Worm (Caenorhabditis elegans) whole organism, early embryonic: Measurements from ENCODE around the gene F55G7.4.

ENCODE experiments used
- B0310.2 ChIP-seq: sonication (generic microtip); optimal IDR thresholded peaks from 2 replicates; lab custom pipeline; 2016; ENCODE audit warnings: mild to moderate bottlenecking, missing genetic modification characterization, missing compliant biosample characterization
- F13C5.2 ChIP-seq: sonication (generic microtip); optimal IDR thresholded peaks from 2 replicates; lab custom pipeline; 2017; ENCODE audit warnings: mild to moderate bottlenecking, missing genetic modification characterization, inconsistent platforms, missing compliant biosample characterization
- aly-1 ChIP-seq: sonication (generic microtip); optimal IDR thresholded peaks from 2 replicates; lab custom pipeline; 2016; ENCODE audit warnings: missing genetic modification characterization, missing compliant biosample characterization
- ama-1 ChIP-seq: fragments of 150-350 bp; optimal IDR thresholded peaks from 2 replicates; lab custom pipeline; 2014
- ceh-13 ChIP-seq: fragments of 200-800 bp; sonication (Bioruptor generic); optimal IDR thresholded peaks from 2 replicates; lab custom pipeline; 2018; ENCODE audit warnings: mild to moderate bottlenecking, missing genetic modification characterization, missing compliant biosample characterization
- ceh-36 ChIP-seq: sonication (generic microtip); optimal IDR thresholded peaks from 2 replicates; lab custom pipeline; 2016; ENCODE audit warnings: missing genetic modification characterization, inconsistent platforms, missing compliant biosample characterization
- ets-7 ChIP-seq: sonication (generic microtip); optimal IDR thresholded peaks from 2 replicates; lab custom pipeline; 2016; ENCODE audit warnings: missing genotype, missing genetic modification characterization, missing compliant biosample characterization
- flt-1 ChIP-seq: fragments of 200-800 bp; sonication (Bioruptor generic); IDR thresholded peaks from 2 replicates; pipeline ENCODE4 v1.3.6; 2022; ENCODE audit warnings: missing genetic modification characterization, missing compliant biosample characterization
- hmbx-1 ChIP-seq: sonication (generic microtip); optimal IDR thresholded peaks from 2 replicates; lab custom pipeline; 2016; ENCODE audit warnings: mild to moderate bottlenecking, missing genetic modification characterization, missing compliant biosample characterization
- hmg-4 ChIP-seq: fragments of 200-800 bp; sonication (Bioruptor generic); optimal IDR thresholded peaks from 2 replicates; lab custom pipeline; 2018; ENCODE audit warnings: mild to moderate bottlenecking, missing genetic modification characterization, missing compliant biosample characterization
- hnd-1 ChIP-seq: sonication (generic microtip); optimal IDR thresholded peaks from 2 replicates; lab custom pipeline; 2016; ENCODE audit warnings: missing genetic modification characterization, missing compliant biosample characterization
- pes-1 ChIP-seq: fragments of 200-800 bp; sonication (Bioruptor generic); IDR thresholded peaks from 2 replicates; pipeline ENCODE4 v1.3.6; 2022; ENCODE audit warnings: missing genetic modification reagents, missing genetic modification characterization, missing compliant biosample characterization
- scrt-1 ChIP-seq: fragments of 200-800 bp; sonication (Bioruptor generic); IDR thresholded peaks from 2 replicates; pipeline ENCODE4 v1.3.6; 2022; ENCODE audit warnings: missing genetic modification characterization, missing compliant biosample characterization
- sea-1 ChIP-seq: fragments of 200-800 bp; sonication (Bioruptor generic); conservative IDR thresholded peaks from 2 replicates; pipeline ENCODE4 v1.3.6; 2022; ENCODE audit warnings: missing genetic modification characterization, missing compliant biosample characterization
- tbx-11 ChIP-seq: fragments of 200-800 bp; sonication (Bioruptor generic); IDR thresholded peaks from 2 replicates; pipeline ENCODE4 v1.3.6; 2022; ENCODE audit warnings: missing genetic modification characterization, missing compliant biosample characterization
- tbx-37 ChIP-seq: fragments of 200-800 bp; sonication (Bioruptor generic); conservative IDR thresholded peaks from 2 replicates; pipeline ENCODE4 v1.3.6; 2022; ENCODE audit warnings: missing genetic modification reagents, missing genetic modification characterization, missing compliant biosample characterization
- tra-4 ChIP-seq: sonication (generic microtip); optimal IDR thresholded peaks from 2 replicates; lab custom pipeline; 2017; ENCODE audit warnings: missing genetic modification characterization, missing compliant biosample characterization

F55G7.4 gene

ce11 chrX:11934933-11935332 lies 7.2 kb downstream of the F55G7.4 start:
- TF ChIP-seq flt-1 (GFP tag; lab: Robert Waterston, UW): peak; percentile 83
- peak; percentile 49 for TF ChIP-seq aly-1 (tag; lab: Kevin White, UChicago)
- peak; percentile 88 for TF ChIP-seq sea-1 (GFP tag; lab: Robert Waterston, UW)
- TF ChIP-seq tbx-11 (GFP tag; lab: Robert Waterston, UW): peak; percentile 79
- TF ChIP-seq ceh-36: peak; percentile 65
- peak; percentile 80 for TF ChIP-seq F13C5.2
- peak; percentile 86 for TF ChIP-seq hmg-4 (GFP tag; lab: Kevin White, UChicago)
- TF ChIP-seq ama-1: no peak
- peak; percentile 20 for TF ChIP-seq tra-4 (tag; lab: Kevin White, UChicago)
- TF ChIP-seq B0310.2: peak; percentile 60
- TF ChIP-seq pes-1 (GFP tag; lab: Robert Waterston, UW): peak; percentile 90
- peak; percentile 86 for TF ChIP-seq scrt-1
- TF ChIP-seq hnd-1 (tag; lab: Kevin White, UChicago): peak; percentile 66
- TF ChIP-seq ets-7 (tag; lab: Kevin White, UChicago): no peak
- peak; percentile 78 for TF ChIP-seq tbx-37
- TF ChIP-seq ceh-13 (GFP tag; lab: Kevin White, UChicago): peak; percentile 71
- TF ChIP-seq hmbx-1 (tag; lab: Kevin White, UChicago): no peak

ce11 chrX:11937343-11937935 lies 9.8 kb downstream of the F55G7.4 start:
- TF ChIP-seq tbx-37 (peak; percentile 59; the same call in 1 of the 2 replicates), hnd-1 (tag; lab: Kevin White, UChicago) (peak; percentile 2), scrt-1 (peak; percentile 60), ama-1 (no peak), ceh-36 (peak; percentile 31), aly-1 (tag; lab: Kevin White, UChicago) (no peak), flt-1 (GFP tag; lab: Robert Waterston, UW) (peak; percentile 67), hmg-4 (GFP tag; lab: Kevin White, UChicago) (peak; percentile 81), tra-4 (tag; lab: Kevin White, UChicago) (no peak), ets-7 (tag; lab: Kevin White, UChicago) (peak; percentile 4), hmbx-1 (tag; lab: Kevin White, UChicago) (no peak), sea-1 (GFP tag; lab: Robert Waterston, UW) (no peak), pes-1 (GFP tag; lab: Robert Waterston, UW) (no peak; the same call in 1 of the 2 replicates), F13C5.2 (peak; percentile 93), ceh-13 (GFP tag; lab: Kevin White, UChicago) (no peak), B0310.2 (no peak), tbx-11 (GFP tag; lab: Robert Waterston, UW) (0 out of 2 replicates have a peak, but pooled peaks have one; percentile 69)

- TF ChIP-seq tbx-11 (GFP tag; lab: Robert Waterston, UW): no peak
- no peak for TF ChIP-seq tbx-37
- no peak for TF ChIP-seq ets-7 (tag; lab: Kevin White, UChicago)
- no peak for TF ChIP-seq ceh-36
- TF ChIP-seq aly-1 (tag; lab: Kevin White, UChicago): no peak
- no peak for TF ChIP-seq sea-1 (GFP tag; lab: Robert Waterston, UW)
- no peak for TF ChIP-seq flt-1 (GFP tag; lab: Robert Waterston, UW)
- no peak for TF ChIP-seq pes-1 (GFP tag; lab: Robert Waterston, UW)
Observed at ce11 chrX:11938826-11939225, 11.1 kb downstream of the F55G7.4 start, which contains the start of gene F55G7.5. Gene F55G7.5 (minus strand): TSS chrX:11938926.

- TF ChIP-seq F13C5.2 (no peak), ama-1 (no peak), pes-1 (GFP tag; lab: Robert Waterston, UW) (no peak), scrt-1 (no peak), sea-1 (GFP tag; lab: Robert Waterston, UW) (no peak), hmg-4 (GFP tag; lab: Kevin White, UChicago) (no peak), flt-1 (GFP tag; lab: Robert Waterston, UW) (no peak), tbx-37 (no peak), ceh-36 (no peak), ceh-13 (GFP tag; lab: Kevin White, UChicago) (no peak), ets-7 (tag; lab: Kevin White, UChicago) (no peak), B0310.2 (no peak), tra-4 (tag; lab: Kevin White, UChicago) (no peak), hnd-1 (tag; lab: Kevin White, UChicago) (no peak), aly-1 (tag; lab: Kevin White, UChicago) (no peak), hmbx-1 (tag; lab: Kevin White, UChicago) (no peak)
Observed at ce11 chrX:11941951-11942350, 14.3 kb downstream of the F55G7.4 start, which contains the start of gene F55G7.3. Gene F55G7.3 (minus strand): TSS chrX:11942051.

ce11 chrX:11946788-11947463 lies 19.2 kb downstream of the F55G7.4 start, which contains the start of gene nfya-1:
Gene nfya-1 (minus strand): TSS chrX:11946838.
- TF ChIP-seq F13C5.2: peak; percentile 9
- no peak for TF ChIP-seq ceh-13 (GFP tag; lab: Kevin White, UChicago)
- no peak for TF ChIP-seq hmg-4 (GFP tag; lab: Kevin White, UChicago)

- TF ChIP-seq hnd-1 (tag; lab: Kevin White, UChicago) (no peak), hmg-4 (GFP tag; lab: Kevin White, UChicago) (peak; percentile 7), tbx-11 (GFP tag; lab: Robert Waterston, UW) (no peak), flt-1 (GFP tag; lab: Robert Waterston, UW) (no peak)
Observed at ce11 chrX:11948184-11948894, 20.7 kb downstream of the F55G7.4 start, which contains the start of gene lsd-1. Gene lsd-1 (plus strand): TSS chrX:11948844.
